Worm (Caenorhabditis elegans) whole organism, L4 larva: ENCODE data around the gene col-101.

Source experiments
- F37D6.2 ChIP-seq: sonication (generic microtip); optimal IDR thresholded peaks from 2 replicates; lab custom pipeline; 2016; ENCODE audit warnings: mild to moderate bottlenecking, missing genetic modification characterization, missing compliant biosample characterization
- F44E2.7 ChIP-seq: fragments of 200-800 bp; sonication (Bioruptor generic); IDR thresholded peaks from 2 replicates; pipeline ENCODE4 v2.1.2; 2022; ENCODE audit warnings: missing genetic modification characterization, missing compliant biosample characterization
- Y48G9A.11 ChIP-seq: fragments of 200-800 bp; sonication (Bioruptor generic); IDR thresholded peaks from 2 replicates; pipeline ENCODE4 v1.3.6; 2022; ENCODE audit warnings: missing genetic modification reagents, missing genetic modification characterization, missing compliant biosample characterization
- Y5F2A.4 ChIP-seq: fragments of 200-800 bp; sonication (Bioruptor generic); optimal IDR thresholded peaks from 2 replicates; lab custom pipeline; 2018; ENCODE audit warnings: mild to moderate bottlenecking, missing genetic modification characterization, missing compliant biosample characterization
- ZK546.5 ChIP-seq, 2 experiments: sonication (generic microtip); optimal IDR thresholded peaks; 2 replicates each; lab custom pipeline; 2017; ENCODE audit warnings: missing biosample characterization in 2 of 2, missing genetic modification characterization in 2 of 2
- aha-1 ChIP-seq: fragments of 150-350 bp; peaks from one replicate; lab custom pipeline; 2014; ENCODE audit warnings: missing biosample characterization, missing genetic modification characterization
- attf-4 ChIP-seq: sonication (generic microtip); optimal IDR thresholded peaks from 3 replicates; lab custom pipeline; 2017; ENCODE audit warnings: missing biosample characterization, missing genetic modification characterization
- ceh-20 ChIP-seq: fragments of 200-800 bp; sonication (Bioruptor generic); IDR thresholded peaks from 2 replicates; pipeline ENCODE4 v1.3.6; 2022; ENCODE audit warnings: missing genetic modification reagents, missing genetic modification characterization, missing compliant biosample characterization
- ceh-28 ChIP-seq: fragments of 150-350 bp; optimal IDR thresholded peaks from 2 replicates; lab custom pipeline; 2014; ENCODE audit warnings: missing biosample characterization, missing genetic modification reagents, missing genetic modification characterization
- ceh-32 ChIP-seq: sonication (generic microtip); optimal IDR thresholded peaks from 2 replicates; lab custom pipeline; 2016; ENCODE audit warnings: mild to moderate bottlenecking, missing genetic modification characterization, missing compliant biosample characterization; ENCODE audit not compliant: poor library complexity
- ceh-62 ChIP-seq: sonication (generic microtip); optimal IDR thresholded peaks from 2 replicates; lab custom pipeline; 2017; ENCODE audit warnings: missing biosample characterization, missing genetic modification characterization
- ces-1 ChIP-seq: fragments of 150-350 bp; sonication (generic microtip); optimal IDR thresholded peaks from 4 replicates; lab custom pipeline; 2014; ENCODE audit warnings: missing biosample characterization, missing genetic modification reagents, missing genetic modification characterization
- cey-2 ChIP-seq: sonication (generic microtip); optimal IDR thresholded peaks from 3 replicates; lab custom pipeline; 2017; ENCODE audit warnings: missing genetic modification characterization, mild to moderate bottlenecking, missing compliant biosample characterization, antibody characterized with exemption, borderline replicate concordance; ENCODE audit not compliant: insufficient read depth
- daf-8 ChIP-seq: fragments of 200-800 bp; sonication (Bioruptor generic); IDR thresholded peaks from 2 replicates; pipeline ENCODE4 v1.3.6; 2022; ENCODE audit warnings: missing genetic modification characterization, missing compliant biosample characterization
- dmd-8 ChIP-seq: fragments of 200-800 bp; sonication (Bioruptor generic); IDR thresholded peaks from 2 replicates; pipeline ENCODE4 v1.3.6; 2022; ENCODE audit warnings: missing genetic modification characterization, missing compliant biosample characterization
- dve-1 ChIP-seq: sonication (generic microtip); optimal IDR thresholded peaks from 2 replicates; lab custom pipeline; 2017; ENCODE audit warnings: antibody characterized with exemption, mild to moderate bottlenecking, missing genetic modification characterization, missing compliant biosample characterization; ENCODE audit not compliant: insufficient read depth
- egl-27 ChIP-seq: sonication (generic microtip); optimal IDR thresholded peaks from 3 replicates; lab custom pipeline; 2017; ENCODE audit warnings: missing biosample characterization, missing genetic modification reagents, missing genetic modification characterization
- gei-8 ChIP-seq: fragments of 200-800 bp; sonication (Bioruptor generic); optimal IDR thresholded peaks from 2 replicates; lab custom pipeline; 2018; ENCODE audit warnings: mild to moderate bottlenecking, missing genetic modification characterization, missing compliant biosample characterization
- hlh-11 ChIP-seq: fragments of 200-800 bp; sonication (Bioruptor generic); optimal IDR thresholded peaks from 2 replicates; lab custom pipeline; 2018; ENCODE audit warnings: mild to moderate bottlenecking, missing genetic modification characterization, missing compliant biosample characterization
- hmg-1.1 ChIP-seq: fragments of 200-800 bp; sonication (Bioruptor generic); IDR thresholded peaks from 2 replicates; pipeline ENCODE4 v1.3.6; 2022; ENCODE audit warnings: missing genetic modification reagents, missing genetic modification characterization, missing compliant biosample characterization
- lin-38 ChIP-seq: fragments of 200-800 bp; sonication (Bioruptor generic); IDR thresholded peaks from 2 replicates; pipeline ENCODE4 v1.3.6; 2022; ENCODE audit warnings: missing genetic modification reagents, missing genetic modification characterization, missing compliant biosample characterization
- mdt-29 ChIP-seq: fragments of 200-800 bp; sonication (Bioruptor generic); IDR thresholded peaks from 2 replicates; pipeline ENCODE4 v1.3.6; 2022; ENCODE audit warnings: missing genetic modification reagents, missing genetic modification characterization, missing compliant biosample characterization
- mep-1 ChIP-seq: fragments of 150-350 bp; sonication (generic microtip); optimal IDR thresholded peaks from 3 replicates; lab custom pipeline; 2014; ENCODE audit warnings: missing biosample characterization, missing genetic modification characterization
- mes-2 ChIP-seq: sonication (generic microtip); optimal IDR thresholded peaks from 2 replicates; lab custom pipeline; 2016; ENCODE audit warnings: missing genotype, mild to moderate bottlenecking, missing genetic modification characterization, missing compliant biosample characterization; ENCODE audit not compliant: poor library complexity, severe bottlenecking
- mxl-3 ChIP-seq: fragments of 200-800 bp; sonication (Bioruptor generic); optimal IDR thresholded peaks from 2 replicates; lab custom pipeline; 2018; ENCODE audit warnings: mild to moderate bottlenecking, missing genetic modification characterization, missing compliant biosample characterization
- nhr-10 ChIP-seq: fragments of 150-350 bp; optimal IDR thresholded peaks from 2 replicates; lab custom pipeline; 2014; ENCODE audit warnings: missing biosample characterization, missing genetic modification characterization
- nhr-102 ChIP-seq: sonication (generic microtip); optimal IDR thresholded peaks from 2 replicates; lab custom pipeline; 2016; ENCODE audit warnings: mild to moderate bottlenecking, missing genetic modification characterization, moderate library complexity, missing compliant biosample characterization
- nhr-28 ChIP-seq: fragments of 150-350 bp; optimal IDR thresholded peaks from 2 replicates; lab custom pipeline; 2014; ENCODE audit warnings: missing biosample characterization, missing genetic modification characterization
- nhr-76 ChIP-seq: fragments of 150-350 bp; optimal IDR thresholded peaks from 2 replicates; lab custom pipeline; 2014; ENCODE audit warnings: missing biosample characterization, missing genetic modification characterization
- nhr-77 ChIP-seq: fragments of 150-350 bp; optimal IDR thresholded peaks from 2 replicates; lab custom pipeline; 2014; ENCODE audit warnings: missing biosample characterization, missing genetic modification characterization
- pha-4 ChIP-seq, 2 experiments: fragments of 150-350 bp in 1 of 2; fragments of 200-800 bp in 1 of 2; sonication (Bioruptor generic) in 1 of 2; IDR thresholded peaks in 1 of 2; optimal IDR thresholded peaks in 1 of 2; 2 replicates each; pipeline versions ENCODE4 v1.3.6 to Lab custom; 2014 to 2022; ENCODE audit warnings: missing genetic modification characterization in 2 of 2, missing genetic modification reagents in 2 of 2, missing biosample characterization in 1 of 2, missing compliant biosample characterization in 1 of 2
- set-16 ChIP-seq: fragments of 200-800 bp; sonication (Bioruptor generic); IDR thresholded peaks from 2 replicates; pipeline ENCODE4 v1.3.6; 2022; ENCODE audit warnings: missing genetic modification reagents, missing genetic modification characterization, missing compliant biosample characterization
- skn-1 ChIP-seq: fragments of 150-350 bp; optimal IDR thresholded peaks from 2 replicates; lab custom pipeline; 2014; ENCODE audit warnings: missing biosample characterization, missing genetic modification characterization
- snpc-4 ChIP-seq: fragments of 150-350 bp; optimal IDR thresholded peaks from 2 replicates; lab custom pipeline; 2014; ENCODE audit warnings: missing biosample characterization, missing genetic modification characterization
- spr-1 ChIP-seq: sonication (generic microtip); optimal IDR thresholded peaks from 2 replicates; lab custom pipeline; 2016; ENCODE audit warnings: mild to moderate bottlenecking, missing genetic modification characterization, missing compliant biosample characterization
- spr-3 ChIP-seq: fragments of 200-800 bp; sonication (Bioruptor generic); optimal IDR thresholded peaks from 2 replicates; lab custom pipeline; 2018; ENCODE audit warnings: mild to moderate bottlenecking, missing genetic modification characterization, missing compliant biosample characterization
- unc-130 ChIP-seq: sonication (generic microtip); optimal IDR thresholded peaks from 2 replicates; lab custom pipeline; 2016; ENCODE audit warnings: missing genetic modification reagents, missing genetic modification characterization, missing compliant biosample characterization
- unc-62 ChIP-seq, 3 experiments: fragments of 150-350 bp in 1 of 3; sonication (generic microtip); optimal IDR thresholded peaks in 2 of 3; peaks in 1 of 3; 1 replicate in 1 of 3; 2 replicates in 2 of 3; lab custom pipeline; 2014 to 2017; ENCODE audit warnings: missing biosample characterization in 3 of 3, missing genetic modification characterization in 3 of 3, missing genetic modification reagents in 3 of 3, missing genotype in 1 of 3
- zfp-2 ChIP-seq: sonication (generic microtip); optimal IDR thresholded peaks from 2 replicates; lab custom pipeline; 2016; ENCODE audit warnings: mild to moderate bottlenecking, missing genetic modification characterization, missing compliant biosample characterization
- zfp-3 ChIP-seq: fragments of 200-800 bp; sonication (Bioruptor generic); conservative IDR thresholded peaks from 2 replicates; pipeline ENCODE4 v1.3.6; 2022; ENCODE audit warnings: missing genetic modification reagents, missing genetic modification characterization, missing compliant biosample characterization

col-101 gene

ce11 chrIV:294737-295136 lies 32.1 kb downstream of the col-101 start (continued):
- TF ChIP-seq gei-8 (GFP tag; lab: Kevin White, UChicago) (no peak), hlh-11 (tag; lab: Kevin White, UChicago) (peak; percentile 30), cey-2 (tag; lab: Kevin White, UChicago) (no peak), dve-1 (peak; percentile 21), daf-8 (GFP tag; lab: Robert Waterston, UW) (no peak), ceh-28 (tag; lab: Kevin White, UChicago) (no peak), nhr-76 (tag; lab: Kevin White, UChicago) (no peak), mep-1 (tag; lab: Kevin White, UChicago) (no peak), egl-27 (no peak), ceh-32 (no peak), pha-4 (GFP tag; IDR thresholded peaks at IDR 0.05; lab: Robert Waterston, UW) (peak; percentile 6; the same call in 1 of the 2 replicates), pha-4 (tag; optimal IDR thresholded peaks at IDR 0.05; lab: Kevin White, UChicago) (no peak), aha-1 (tag; lab: Kevin White, UChicago) (no peak), ces-1 (GFP tag; lab: Kevin White, UChicago) (no peak), nhr-10 (tag; lab: Kevin White, UChicago) (no peak), nhr-28 (tag; lab: Kevin White, UChicago) (peak; percentile 54), unc-130 (GFP tag; lab: Kevin White, UChicago) (no peak), nhr-102 (no peak), F37D6.2 (tag; lab: Kevin White, UChicago) (no peak), mdt-29 (GFP tag; lab: Robert Waterston, UW) (no peak), skn-1 (tag; lab: Kevin White, UChicago) (no peak), Y48G9A.11 (GFP tag; lab: Robert Waterston, UW) (no peak), set-16 (GFP tag; lab: Robert Waterston, UW) (no peak), nhr-77 (tag; lab: Kevin White, UChicago) (no peak), ceh-62 (tag; lab: Kevin White, UChicago) (no peak), attf-4 (tag; lab: Kevin White, UChicago) (no peak), mes-2 (no peak), zfp-3 (no peak), F44E2.7 (GFP tag; lab: Robert Waterston, UW) (no peak), ZK546.5 (tag; optimal IDR thresholded peaks at IDR 0.05; lab: Kevin White, UChicago) (no peak), ceh-20 (GFP tag; lab: Robert Waterston, UW) (0 out of 2 replicates have a peak, but pooled peaks have one; percentile 12), hmg-1.1 (0 out of 2 replicates have a peak, but pooled peaks have one; percentile 14), unc-62 (GFP tag; optimal IDR thresholded peaks at IDR 0.05 in 1 of 2; lab: Kevin White, UChicago) (no peak), unc-62 (tag; optimal IDR thresholded peaks at IDR 0.05; lab: Kevin White, UChicago) (no peak), Y5F2A.4 (GFP tag; lab: Kevin White, UChicago) (no peak), dmd-8 (GFP tag; lab: Robert Waterston, UW) (0 out of 2 replicates have a peak, but pooled peaks have one; percentile 31), spr-3 (GFP tag; lab: Kevin White, UChicago) (no peak), spr-1 (no peak), snpc-4 (no peak), zfp-2 (tag; lab: Kevin White, UChicago) (no peak), mxl-3 (peak; percentile 46), lin-38 (GFP tag; lab: Robert Waterston, UW) (no peak)
